Fruit fly (Drosophila melanogaster) whole organism: ENCODE data around the gene Or67d.

Experiments used
- EcR ChIP-seq, 2 experiments: fragments of >200 bp; optimal IDR thresholded peaks; 2 replicates each; lab custom pipeline; 2017; ENCODE audit warnings: missing biosample characterization in 2 of 2, missing genetic modification characterization in 2 of 2, missing genetic modification reagents in 2 of 2
- pan ChIP-seq: fragments of >200 bp; optimal IDR thresholded peaks from 2 replicates; lab custom pipeline; 2017
- usp ChIP-seq: fragments of >200 bp; optimal IDR thresholded peaks from 2 replicates; lab custom pipeline; 2017; ENCODE audit warnings: missing biosample characterization, missing genetic modification characterization, mixed read lengths

dm6 chr3L:10226055-10226454 lies 46.9 kb upstream of the Or67d start:
- TF ChIP-seq usp (GFP tag; lab: Kevin White, UChicago) = no peak
- no peak for TF ChIP-seq EcR (GFP tag; optimal IDR thresholded peaks at IDR 0.05; lab: Kevin White, UChicago)
- TF ChIP-seq pan (lab: Kevin White, UChicago) = no peak
